Worm (Caenorhabditis elegans) whole organism, early embryonic: ENCODE results near the gene zyg-8.

Source experiments
- B0310.2 ChIP-seq: sonication (generic microtip); optimal IDR thresholded peaks from 2 replicates; lab custom pipeline; 2016; ENCODE audit warnings: mild to moderate bottlenecking, missing genetic modification characterization, missing compliant biosample characterization
- F13C5.2 ChIP-seq: sonication (generic microtip); optimal IDR thresholded peaks from 2 replicates; lab custom pipeline; 2017; ENCODE audit warnings: mild to moderate bottlenecking, missing genetic modification characterization, inconsistent platforms, missing compliant biosample characterization
- aly-1 ChIP-seq: sonication (generic microtip); optimal IDR thresholded peaks from 2 replicates; lab custom pipeline; 2016; ENCODE audit warnings: missing genetic modification characterization, missing compliant biosample characterization
- ama-1 ChIP-seq: fragments of 150-350 bp; optimal IDR thresholded peaks from 2 replicates; lab custom pipeline; 2014
- ceh-13 ChIP-seq: fragments of 200-800 bp; sonication (Bioruptor generic); optimal IDR thresholded peaks from 2 replicates; lab custom pipeline; 2018; ENCODE audit warnings: mild to moderate bottlenecking, missing genetic modification characterization, missing compliant biosample characterization
- ceh-36 ChIP-seq: sonication (generic microtip); optimal IDR thresholded peaks from 2 replicates; lab custom pipeline; 2016; ENCODE audit warnings: missing genetic modification characterization, inconsistent platforms, missing compliant biosample characterization
- ets-7 ChIP-seq: sonication (generic microtip); optimal IDR thresholded peaks from 2 replicates; lab custom pipeline; 2016; ENCODE audit warnings: missing genotype, missing genetic modification characterization, missing compliant biosample characterization
- flt-1 ChIP-seq: fragments of 200-800 bp; sonication (Bioruptor generic); IDR thresholded peaks from 2 replicates; pipeline ENCODE4 v1.3.6; 2022; ENCODE audit warnings: missing genetic modification characterization, missing compliant biosample characterization
- hmbx-1 ChIP-seq: sonication (generic microtip); optimal IDR thresholded peaks from 2 replicates; lab custom pipeline; 2016; ENCODE audit warnings: mild to moderate bottlenecking, missing genetic modification characterization, missing compliant biosample characterization
- hmg-4 ChIP-seq: fragments of 200-800 bp; sonication (Bioruptor generic); optimal IDR thresholded peaks from 2 replicates; lab custom pipeline; 2018; ENCODE audit warnings: mild to moderate bottlenecking, missing genetic modification characterization, missing compliant biosample characterization
- hnd-1 ChIP-seq: sonication (generic microtip); optimal IDR thresholded peaks from 2 replicates; lab custom pipeline; 2016; ENCODE audit warnings: missing genetic modification characterization, missing compliant biosample characterization
- pes-1 ChIP-seq: fragments of 200-800 bp; sonication (Bioruptor generic); IDR thresholded peaks from 2 replicates; pipeline ENCODE4 v1.3.6; 2022; ENCODE audit warnings: missing genetic modification reagents, missing genetic modification characterization, missing compliant biosample characterization
- scrt-1 ChIP-seq: fragments of 200-800 bp; sonication (Bioruptor generic); IDR thresholded peaks from 2 replicates; pipeline ENCODE4 v1.3.6; 2022; ENCODE audit warnings: missing genetic modification characterization, missing compliant biosample characterization
- sea-1 ChIP-seq: fragments of 200-800 bp; sonication (Bioruptor generic); conservative IDR thresholded peaks from 2 replicates; pipeline ENCODE4 v1.3.6; 2022; ENCODE audit warnings: missing genetic modification characterization, missing compliant biosample characterization
- tbx-11 ChIP-seq: fragments of 200-800 bp; sonication (Bioruptor generic); IDR thresholded peaks from 2 replicates; pipeline ENCODE4 v1.3.6; 2022; ENCODE audit warnings: missing genetic modification characterization, missing compliant biosample characterization
- tbx-37 ChIP-seq: fragments of 200-800 bp; sonication (Bioruptor generic); conservative IDR thresholded peaks from 2 replicates; pipeline ENCODE4 v1.3.6; 2022; ENCODE audit warnings: missing genetic modification reagents, missing genetic modification characterization, missing compliant biosample characterization
- tra-4 ChIP-seq: sonication (generic microtip); optimal IDR thresholded peaks from 2 replicates; lab custom pipeline; 2017; ENCODE audit warnings: missing genetic modification characterization, missing compliant biosample characterization

zyg-8 gene

ce11 chrIII:12094158-12094856 lies 32.8 kb downstream of the zyg-8 start:
- TF ChIP-seq pes-1 (GFP tag; lab: Robert Waterston, UW) (no peak), scrt-1 (GFP tag; lab: Robert Waterston, UW) (no peak), flt-1 (GFP tag; lab: Robert Waterston, UW) (no peak), tbx-37 (GFP tag; lab: Robert Waterston, UW) (no peak), tbx-11 (GFP tag; lab: Robert Waterston, UW) (no peak), B0310.2 (tag; lab: Kevin White, UChicago) (no peak), F13C5.2 (tag; lab: Kevin White, UChicago) (no peak), ceh-13 (GFP tag; lab: Kevin White, UChicago) (no peak), ets-7 (tag; lab: Kevin White, UChicago) (no peak), ceh-36 (tag; lab: Kevin White, UChicago) (no peak), sea-1 (GFP tag; lab: Robert Waterston, UW) (no peak), hmg-4 (GFP tag; lab: Kevin White, UChicago) (no peak), hmbx-1 (no peak), aly-1 (no peak), tra-4 (tag; lab: Kevin White, UChicago) (no peak), hnd-1 (tag; lab: Kevin White, UChicago) (no peak), ama-1 (no peak)

- TF ChIP-seq hmbx-1 = no peak
- no peak for TF ChIP-seq ceh-36 (tag; lab: Kevin White, UChicago)
- no peak for TF ChIP-seq aly-1
- TF ChIP-seq B0310.2 (tag; lab: Kevin White, UChicago) = no peak
- no peak for TF ChIP-seq tbx-11 (GFP tag; lab: Robert Waterston, UW)
- no peak for TF ChIP-seq flt-1 (GFP tag; lab: Robert Waterston, UW)
- no peak for TF ChIP-seq tra-4 (tag; lab: Kevin White, UChicago)
- TF ChIP-seq scrt-1 (GFP tag; lab: Robert Waterston, UW) = no peak
- no peak for TF ChIP-seq ama-1
- TF ChIP-seq tbx-37 (GFP tag; lab: Robert Waterston, UW) = no peak
- TF ChIP-seq hmg-4 (GFP tag; lab: Kevin White, UChicago) = no peak
- TF ChIP-seq pes-1 (GFP tag; lab: Robert Waterston, UW) = no peak
- no peak for TF ChIP-seq F13C5.2 (tag; lab: Kevin White, UChicago)
- no peak for TF ChIP-seq ets-7 (tag; lab: Kevin White, UChicago)
- no peak for TF ChIP-seq hnd-1 (tag; lab: Kevin White, UChicago)
- TF ChIP-seq ceh-13 (GFP tag; lab: Kevin White, UChicago) = no peak
- no peak for TF ChIP-seq sea-1 (GFP tag; lab: Robert Waterston, UW)
Measured at ce11 chrIII:12107441-12107840, 45.9 kb downstream of the zyg-8 start, which contains the start of the genes cest-12 and lonp-2. TSS of gene cest-12 (minus strand) at chrIII:12107541. TSS of gene lonp-2 (plus strand) at chrIII:12107774.

ce11 chrIII:12118381-12118780 lies 56.9 kb downstream of the zyg-8 start, which contains the start of gene lron-12:
TSS of gene lron-12 (minus strand) at chrIII:12118481.
- TF ChIP-seq ceh-36 (tag; lab: Kevin White, UChicago) (no peak), hnd-1 (tag; lab: Kevin White, UChicago) (no peak), tra-4 (tag; lab: Kevin White, UChicago) (no peak), flt-1 (GFP tag; lab: Robert Waterston, UW) (no peak), tbx-11 (GFP tag; lab: Robert Waterston, UW) (no peak), ama-1 (no peak), hmbx-1 (no peak), ets-7 (tag; lab: Kevin White, UChicago) (no peak), scrt-1 (GFP tag; lab: Robert Waterston, UW) (no peak), pes-1 (GFP tag; lab: Robert Waterston, UW) (no peak), F13C5.2 (tag; lab: Kevin White, UChicago) (no peak), tbx-37 (GFP tag; lab: Robert Waterston, UW) (no peak), sea-1 (GFP tag; lab: Robert Waterston, UW) (no peak)

- TF ChIP-seq sea-1 (GFP tag; lab: Robert Waterston, UW) (no peak), ceh-36 (tag; lab: Kevin White, UChicago) (no peak), F13C5.2 (tag; lab: Kevin White, UChicago) (no peak), ets-7 (tag; lab: Kevin White, UChicago) (no peak), B0310.2 (tag; lab: Kevin White, UChicago) (no peak), scrt-1 (GFP tag; lab: Robert Waterston, UW) (no peak), pes-1 (GFP tag; lab: Robert Waterston, UW) (no peak), hmg-4 (GFP tag; lab: Kevin White, UChicago) (no peak)
Measured at ce11 chrIII:12119625-12120024, 58.1 kb downstream of the zyg-8 start.

ce11 chrIII:12121177-12121576 lies 59.7 kb downstream of the zyg-8 start:
- TF ChIP-seq pes-1 (GFP tag; lab: Robert Waterston, UW) (no peak), aly-1 (no peak), tbx-11 (GFP tag; lab: Robert Waterston, UW) (no peak), hmg-4 (GFP tag; lab: Kevin White, UChicago) (no peak)
